Fruit fly (Drosophila melanogaster) whole organism, embryonic: ENCODE data around the gene CG33331.

Experiments used
- BEAF-32 ChIP-seq: fragments of 200-800 bp; sonication (Bioruptor generic); optimal IDR thresholded peaks from 3 replicates; lab custom pipeline; 2017; ENCODE audit warnings: missing biosample characterization, missing genetic modification characterization, mild to moderate bottlenecking, moderate library complexity, missing genetic modification reagents
- Blimp-1 ChIP-seq: fragments of 200-800 bp; sonication (Bioruptor generic); optimal IDR thresholded peaks from 3 replicates; lab custom pipeline; 2018; ENCODE audit warnings: missing biosample characterization, missing genetic modification characterization, mild to moderate bottlenecking, moderate library complexity, missing genetic modification reagents
- CG11723 ChIP-seq: fragments of 200-800 bp; sonication (Bioruptor generic); optimal IDR thresholded peaks from 2 replicates; lab custom pipeline; 2017; ENCODE audit warnings: missing biosample characterization, mild to moderate bottlenecking, missing genetic modification characterization
- CG12219 ChIP-seq: fragments of 200-800 bp; sonication (Bioruptor generic); optimal IDR thresholded peaks from 3 replicates; lab custom pipeline; 2018; ENCODE audit warnings: missing biosample characterization, mild to moderate bottlenecking, missing genetic modification characterization
- CG12942 ChIP-seq: fragments of 200-800 bp; sonication (Bioruptor generic); optimal IDR thresholded peaks from 3 replicates; lab custom pipeline; 2016; ENCODE audit warnings: missing biosample characterization, missing genetic modification characterization
- CG13624 ChIP-seq: fragments of 200-800 bp; sonication (Bioruptor generic); optimal IDR thresholded peaks from 2 replicates; lab custom pipeline; 2016; ENCODE audit warnings: missing biosample characterization, missing genetic modification characterization
- CG15011 ChIP-seq: fragments of 200-800 bp; sonication (Bioruptor generic); optimal IDR thresholded peaks from 3 replicates; lab custom pipeline; 2018; ENCODE audit warnings: missing biosample characterization, mild to moderate bottlenecking, missing genetic modification characterization
- CG16813 ChIP-seq: fragments of 200-800 bp; sonication (Bioruptor generic); IDR thresholded peaks from 3 replicates; pipeline ENCODE4 v1.3.6; 2022; ENCODE audit warnings: missing biosample characterization, missing genetic modification characterization; ENCODE audit not compliant: partially characterized antibody
- CG1832 ChIP-seq: fragments of 200-800 bp; sonication (Bioruptor generic); optimal IDR thresholded peaks from 2 replicates; lab custom pipeline; 2017; ENCODE audit warnings: missing biosample characterization, mild to moderate bottlenecking, missing genetic modification characterization, inconsistent platforms
- CG3065 ChIP-seq: fragments of 200-800 bp; sonication (Bioruptor generic); optimal IDR thresholded peaks from 2 replicates; lab custom pipeline; 2016; ENCODE audit warnings: missing biosample characterization, missing genetic modification characterization
- CG31388 ChIP-seq: fragments of 200-800 bp; sonication (Bioruptor generic); optimal IDR thresholded peaks from 2 replicates; lab custom pipeline; 2016; ENCODE audit warnings: missing biosample characterization, missing genetic modification characterization
- CG32772 ChIP-seq: fragments of 200-800 bp; sonication (Bioruptor generic); IDR thresholded peaks from 2 replicates; pipeline ENCODE4 v1.3.6; 2022; ENCODE audit warnings: missing biosample characterization, missing genetic modification characterization
- CG33557 ChIP-seq: fragments of 200-800 bp; sonication (Bioruptor generic); optimal IDR thresholded peaks from 2 replicates; lab custom pipeline; 2019; ENCODE audit warnings: missing biosample characterization, mild to moderate bottlenecking, missing genetic modification characterization, moderate library complexity
- CG4730 ChIP-seq: fragments of 200-800 bp; sonication (Bioruptor generic); IDR thresholded peaks from 2 replicates; pipeline ENCODE4 v1.3.6; 2022; ENCODE audit warnings: missing biosample characterization, missing genetic modification characterization
- CG8944 ChIP-seq: fragments of 200-800 bp; sonication (Bioruptor generic); optimal IDR thresholded peaks from 3 replicates; lab custom pipeline; 2016; ENCODE audit warnings: missing biosample characterization, missing genetic modification characterization
- CHES-1-like ChIP-seq: fragments of 200-800 bp; sonication (Bioruptor generic); optimal IDR thresholded peaks from 2 replicates; lab custom pipeline; 2016; ENCODE audit warnings: missing biosample characterization, missing genetic modification characterization
- Dip3 ChIP-seq: fragments of 200-800 bp; sonication (Bioruptor generic); optimal IDR thresholded peaks from 3 replicates; lab custom pipeline; 2016; ENCODE audit warnings: missing biosample characterization, missing genetic modification characterization
- Doc2 ChIP-seq: fragments of 200-800 bp; sonication (Bioruptor generic); IDR thresholded peaks from 2 replicates; pipeline ENCODE4 v1.3.6; 2022; ENCODE audit warnings: missing biosample characterization, missing genetic modification characterization
- Drgx ChIP-seq: fragments of 200-800 bp; sonication (Bioruptor generic); IDR thresholded peaks from 2 replicates; pipeline ENCODE4 v1.3.6; 2022; ENCODE audit warnings: missing biosample characterization, missing genetic modification characterization
- E2f1 ChIP-seq: fragments of 200-800 bp; sonication (Bioruptor generic); IDR thresholded peaks from 2 replicates; pipeline ENCODE4 v1.3.6; 2022; ENCODE audit warnings: missing biosample characterization, missing genetic modification characterization
- Eip74EF ChIP-seq, 2 experiments: fragments of 200-800 bp in 1 of 2; fragments of >200 bp in 1 of 2; sonication (Bioruptor generic) in 1 of 2; optimal IDR thresholded peaks; 2 replicates each; lab custom pipeline; 2017 to 2019; ENCODE audit warnings: missing biosample characterization in 2 of 2, missing genetic modification characterization in 2 of 2, mild to moderate bottlenecking in 1 of 2, moderate library complexity in 1 of 2
- Gsc ChIP-seq: fragments of 200-800 bp; sonication (Bioruptor generic); IDR thresholded peaks from 2 replicates; pipeline ENCODE4 v1.3.6; 2022; ENCODE audit warnings: missing biosample characterization, missing genetic modification characterization
- HLH4C ChIP-seq: fragments of 200-800 bp; sonication (Bioruptor generic); IDR thresholded peaks from 3 replicates; pipeline ENCODE4 v1.3.6; 2022; ENCODE audit warnings: missing biosample characterization, missing genetic modification characterization; ENCODE audit not compliant: partially characterized antibody
- Kr ChIP-seq: fragments of 200-800 bp; sonication (Bioruptor generic); optimal IDR thresholded peaks from 2 replicates; lab custom pipeline; 2017; ENCODE audit warnings: missing biosample characterization, mild to moderate bottlenecking, missing genetic modification characterization
- Sox102F ChIP-seq: fragments of 200-800 bp; sonication (Bioruptor generic); optimal IDR thresholded peaks from 2 replicates; lab custom pipeline; 2018; ENCODE audit warnings: missing biosample characterization, mild to moderate bottlenecking, missing genetic modification characterization, moderate library complexity
- ara ChIP-seq: fragments of 200-800 bp; sonication (Bioruptor generic); IDR thresholded peaks from 2 replicates; pipeline ENCODE4 v1.3.6; 2022; ENCODE audit warnings: missing biosample characterization, missing genetic modification characterization
- ase ChIP-seq: fragments of 200-800 bp; sonication (Bioruptor generic); IDR thresholded peaks from 3 replicates; pipeline ENCODE4 v1.3.6; 2022; ENCODE audit warnings: missing biosample characterization, missing genetic modification characterization
- bsh ChIP-seq, 2 experiments: fragments of 200-800 bp; sonication (Bioruptor generic); optimal IDR thresholded peaks; 2 replicates each; lab custom pipeline; 2017 to 2018; ENCODE audit warnings: mild to moderate bottlenecking in 2 of 2, missing biosample characterization in 2 of 2, missing genetic modification characterization in 2 of 2, moderate library complexity in 1 of 2
- ci ChIP-seq: fragments of 200-800 bp; sonication (Bioruptor generic); IDR thresholded peaks from 3 replicates; pipeline ENCODE4 v1.3.6; 2022; ENCODE audit warnings: missing biosample characterization, missing genetic modification characterization
- dmrt99B ChIP-seq: fragments of 200-800 bp; sonication (Bioruptor generic); optimal IDR thresholded peaks from 2 replicates; lab custom pipeline; 2018; ENCODE audit warnings: missing biosample characterization, mild to moderate bottlenecking, missing genetic modification characterization, moderate library complexity
- gem ChIP-seq: fragments of 200-800 bp; sonication (Bioruptor generic); optimal IDR thresholded peaks from 2 replicates; lab custom pipeline; 2019; ENCODE audit warnings: missing biosample characterization, mild to moderate bottlenecking, missing genetic modification characterization, moderate library complexity
- grn ChIP-seq: fragments of 200-800 bp; sonication (Bioruptor generic); optimal IDR thresholded peaks from 3 replicates; lab custom pipeline; 2017; ENCODE audit warnings: missing biosample characterization, missing genetic modification characterization
- kay ChIP-seq: fragments of 200-800 bp; sonication (Bioruptor generic); optimal IDR thresholded peaks from 2 replicates; lab custom pipeline; 2016; ENCODE audit warnings: missing biosample characterization, missing genetic modification characterization
- lmd ChIP-seq: fragments of 200-800 bp; sonication (Bioruptor generic); IDR thresholded peaks from 2 replicates; pipeline ENCODE4 v1.3.6; 2022; ENCODE audit warnings: missing biosample characterization, missing genetic modification characterization
- lola ChIP-seq, 3 experiments: fragments of >200 bp in 2 of 3; fragments of 200-800 bp in 1 of 3; sonication (Bioruptor generic) in 1 of 3; optimal IDR thresholded peaks; 2 replicates each; lab custom pipeline; 2017 to 2019; ENCODE audit warnings: missing biosample characterization in 3 of 3, missing genetic modification characterization in 3 of 3, mild to moderate bottlenecking in 1 of 3, moderate library complexity in 1 of 3
- maf-S ChIP-seq: fragments of 200-800 bp; sonication (Bioruptor generic); optimal IDR thresholded peaks from 2 replicates; lab custom pipeline; 2016; ENCODE audit warnings: missing biosample characterization, missing genetic modification characterization
- nerfin-1 ChIP-seq: fragments of 200-800 bp; sonication (Bioruptor generic); optimal IDR thresholded peaks from 3 replicates; lab custom pipeline; 2019; ENCODE audit warnings: missing biosample characterization, mild to moderate bottlenecking, missing genetic modification characterization, moderate library complexity
- pan ChIP-seq, 4 experiments: fragments of >200 bp in 3 of 4; fragments of 200-800 bp in 1 of 4; sonication (Bioruptor generic) in 1 of 4; optimal IDR thresholded peaks in 3 of 4; IDR thresholded peaks in 1 of 4; 2 replicates each; pipeline versions ENCODE4 v1.3.6 to Lab custom; 2017 to 2022; ENCODE audit warnings: missing biosample characterization in 2 of 4, missing genetic modification characterization in 2 of 4, mixed read lengths in 1 of 4
- peb ChIP-seq: fragments of 200-800 bp; sonication (Bioruptor generic); IDR thresholded peaks from 2 replicates; pipeline ENCODE4 v1.3.6; 2022; ENCODE audit warnings: missing biosample characterization, missing genetic modification characterization
- pfk ChIP-seq: fragments of 200-800 bp; sonication (Bioruptor generic); optimal IDR thresholded peaks from 2 replicates; lab custom pipeline; 2018; ENCODE audit warnings: missing biosample characterization, mild to moderate bottlenecking, missing genetic modification characterization, moderate library complexity
- pros ChIP-seq: fragments of 200-800 bp; sonication (Bioruptor generic); optimal IDR thresholded peaks from 3 replicates; lab custom pipeline; 2019; ENCODE audit warnings: missing biosample characterization, mild to moderate bottlenecking, missing genetic modification characterization, moderate library complexity
- scrt ChIP-seq: fragments of 200-800 bp; sonication (Bioruptor generic); optimal IDR thresholded peaks from 2 replicates; lab custom pipeline; 2018; ENCODE audit warnings: missing biosample characterization, mild to moderate bottlenecking, missing genetic modification characterization, moderate library complexity
- sens-2 ChIP-seq: fragments of 200-800 bp; sonication (Bioruptor generic); IDR thresholded peaks from 2 replicates; pipeline ENCODE4 v1.3.6; 2022; ENCODE audit warnings: missing biosample characterization, missing genetic modification characterization
- tgo ChIP-seq: fragments of 200-800 bp; sonication (Bioruptor generic); IDR thresholded peaks from 3 replicates; pipeline ENCODE4 v1.3.6; 2022; ENCODE audit warnings: missing biosample characterization, missing genetic modification characterization
- tio ChIP-seq: fragments of 200-800 bp; sonication (Bioruptor generic); optimal IDR thresholded peaks from 2 replicates; lab custom pipeline; 2017; ENCODE audit warnings: missing biosample characterization, missing genetic modification characterization, inconsistent platforms
- ttk ChIP-seq: fragments of 200-800 bp; sonication (Bioruptor generic); IDR thresholded peaks from 2 replicates; pipeline ENCODE4 v2.1.2; 2022; ENCODE audit warnings: missing biosample characterization, missing genetic modification characterization
- vvl ChIP-seq: fragments of 200-800 bp; sonication (Bioruptor generic); IDR thresholded peaks from 2 replicates; pipeline ENCODE4 v1.3.6; 2022; ENCODE audit warnings: missing biosample characterization, missing genetic modification characterization
- zen ChIP-seq: fragments of 200-800 bp; sonication (Bioruptor generic); optimal IDR thresholded peaks from 3 replicates; lab custom pipeline; 2018; ENCODE audit warnings: missing biosample characterization, mild to moderate bottlenecking, missing genetic modification characterization, moderate library complexity

CG33331 gene

dm6 chr3R:14846924-14847599, 39.2 kb upstream of the CG33331 start (continued):
- no peak for TF ChIP-seq lola (GFP tag; optimal IDR thresholded peaks at IDR 0.05; lab: Kevin White, UChicago)
- TF ChIP-seq pfk (GFP tag; lab: Kevin White, UChicago), result no peak
- no peak for TF ChIP-seq pan (optimal IDR thresholded peaks at IDR 0.05; lab: Kevin White, UChicago)
- no peak for TF ChIP-seq pan (GFP tag; optimal IDR thresholded peaks at IDR 0.05 in 1 of 2, IDR thresholded peaks at IDR 0.05 in 1 of 2)
- no peak for TF ChIP-seq CG11723 (GFP tag; lab: Kevin White, UChicago)
- no peak for TF ChIP-seq kay (GFP tag; lab: Kevin White, UChicago)
- TF ChIP-seq BEAF-32, result no peak
- peak; percentile 50 for TF ChIP-seq Sox102F (GFP tag; lab: Kevin White, UChicago)
- no peak for TF ChIP-seq Gsc
- no peak for TF ChIP-seq Kr (GFP tag; lab: Kevin White, UChicago)
- 0 out of 2 replicates have a peak, but pooled peaks have one; percentile 30 for TF ChIP-seq CG32772 (GFP tag; lab: Robert Waterston, UW)
- TF ChIP-seq tio (GFP tag; lab: Kevin White, UChicago), result peak; percentile 8
- no peak for TF ChIP-seq CG8944 (GFP tag; lab: Kevin White, UChicago)
- no peak for TF ChIP-seq CG12942
- peak; percentile 9 for TF ChIP-seq dmrt99B (tag; lab: Kevin White, UChicago)
- TF ChIP-seq CG15011 (GFP tag; lab: Kevin White, UChicago), result no peak
- peak; percentile 78 for TF ChIP-seq Drgx
- no peak for TF ChIP-seq zen (tag; lab: Kevin White, UChicago)
- TF ChIP-seq CG4730 (GFP tag; lab: Robert Waterston, UW), result no peak
- no peak for TF ChIP-seq grn (GFP tag; lab: Kevin White, UChicago)
- TF ChIP-seq lmd, result peak; percentile 14; the same call in 1 of the 2 replicates
- TF ChIP-seq CG31388 (GFP tag; lab: Kevin White, UChicago), result no peak
- TF ChIP-seq vvl (GFP tag; lab: Robert Waterston, UW), result no peak
- no peak for TF ChIP-seq Dip3 (GFP tag; lab: Kevin White, UChicago)
- peak; percentile 22 for TF ChIP-seq gem (tag; lab: Kevin White, UChicago)
- TF ChIP-seq CG33557 (GFP tag; lab: Kevin White, UChicago), result no peak
- TF ChIP-seq E2f1 (GFP tag; lab: Robert Waterston, UW), result 0 out of 2 replicates have a peak, but pooled peaks have one; percentile 13
- TF ChIP-seq ttk (GFP tag; lab: Robert Waterston, UW), result 0 out of 2 replicates have a peak, but pooled peaks have one; percentile 37
- no peak for TF ChIP-seq scrt
- TF ChIP-seq tgo (GFP tag; lab: Robert Waterston, UW), result no peak
- no peak for TF ChIP-seq nerfin-1
- TF ChIP-seq ase (GFP tag; lab: Robert Waterston, UW), result 0 out of 3 replicates have a peak, but pooled peaks have one; percentile 9
- TF ChIP-seq CG16813 (GFP tag; lab: Robert Waterston, UW), result no peak
- no peak for TF ChIP-seq Eip74EF (GFP tag; optimal IDR thresholded peaks at IDR 0.05; lab: Kevin White, UChicago)
- no peak for TF ChIP-seq Doc2 (GFP tag; lab: Robert Waterston, UW)
- TF ChIP-seq CG3065 (GFP tag; lab: Kevin White, UChicago), result no peak
- TF ChIP-seq ci, result peak; percentile 9; the same call in 1 of the 3 replicates
- no peak for TF ChIP-seq CG13624 (GFP tag; lab: Kevin White, UChicago)
- TF ChIP-seq sens-2, result no peak
- peak in 1 of 2 experiments; percentile 49 for TF ChIP-seq bsh (GFP tag; optimal IDR thresholded peaks at IDR 0.05; lab: Kevin White, UChicago)
- no peak for TF ChIP-seq pros (GFP tag; lab: Kevin White, UChicago)
- TF ChIP-seq peb (GFP tag; lab: Robert Waterston, UW), result no peak
- TF ChIP-seq CHES-1-like (GFP tag; lab: Kevin White, UChicago), result no peak
- TF ChIP-seq CG12219 (GFP tag; lab: Kevin White, UChicago), result no peak
- peak; percentile 54 for TF ChIP-seq Blimp-1 (GFP tag; lab: Kevin White, UChicago)
- no peak for TF ChIP-seq HLH4C
- no peak for TF ChIP-seq CG1832 (GFP tag; lab: Kevin White, UChicago)
- TF ChIP-seq ara (GFP tag; lab: Robert Waterston, UW), result no peak
- TF ChIP-seq maf-S (GFP tag; lab: Kevin White, UChicago), result no peak
